Fruit fly (Drosophila melanogaster): Measurements from ENCODE around the gene CG14631.

CG14631 gene

DNA sequence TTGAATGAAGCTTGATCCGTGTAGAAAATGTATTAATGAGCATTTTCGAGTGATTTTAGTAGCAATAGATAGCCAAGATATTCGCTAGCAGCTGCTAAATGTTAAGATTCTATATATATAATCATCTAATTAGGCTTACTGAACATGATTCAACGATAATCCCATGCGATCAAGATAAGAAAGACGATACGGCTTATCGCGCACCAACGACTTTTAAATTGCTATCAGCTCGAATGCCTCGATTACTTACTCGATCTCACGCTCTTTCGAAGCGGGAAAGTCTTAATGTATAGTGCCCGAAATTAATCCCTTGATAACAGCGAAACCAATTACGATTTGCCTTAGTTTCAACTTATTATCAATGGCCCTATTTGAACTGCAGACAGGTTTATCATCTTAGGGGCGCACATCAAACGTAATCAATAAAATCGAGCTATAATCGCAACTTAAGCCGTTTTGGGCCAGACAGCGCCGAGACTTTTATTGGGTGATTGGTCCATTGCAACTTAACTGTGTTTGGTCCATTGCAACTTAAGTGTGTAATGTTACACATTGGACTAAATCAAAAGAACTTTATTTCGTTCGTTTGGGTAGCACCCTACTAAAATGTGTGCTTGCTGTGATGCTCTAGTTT, 38.9 kb downstream of the CG14631 start:
- no peak for TF ChIP-seq CG17801 (GFP tag; optimal IDR thresholded peaks at IDR 0.05; ENCODE audit: partially characterized antibody)

DNA sequence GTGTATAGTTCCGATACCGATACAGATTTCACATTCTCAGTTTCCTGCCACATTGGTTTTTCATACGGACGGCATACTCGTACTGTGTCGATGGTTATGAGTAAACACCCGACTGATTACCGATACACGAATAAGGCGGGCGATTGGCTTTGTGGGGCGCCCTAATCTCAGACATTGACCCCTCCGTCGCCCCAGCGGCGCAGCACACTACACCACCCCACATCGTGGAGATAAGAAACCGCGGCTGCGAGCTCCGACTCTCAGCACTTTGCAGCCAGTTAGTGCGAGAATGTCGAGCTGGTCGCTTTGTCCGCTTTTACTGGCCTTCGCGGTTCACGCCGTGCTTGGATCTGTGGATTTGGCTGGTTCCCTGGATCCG, 39.4 kb downstream of the CG14631 start, which contains the start of gene CG14629:
Gene CG14629, plus strand, starts transcription at position 275 of the 379 bp plus-strand sequence.
- no peak for TF ChIP-seq CG17801 (GFP tag; optimal IDR thresholded peaks at IDR 0.05; ENCODE audit: partially characterized antibody)

DNA sequence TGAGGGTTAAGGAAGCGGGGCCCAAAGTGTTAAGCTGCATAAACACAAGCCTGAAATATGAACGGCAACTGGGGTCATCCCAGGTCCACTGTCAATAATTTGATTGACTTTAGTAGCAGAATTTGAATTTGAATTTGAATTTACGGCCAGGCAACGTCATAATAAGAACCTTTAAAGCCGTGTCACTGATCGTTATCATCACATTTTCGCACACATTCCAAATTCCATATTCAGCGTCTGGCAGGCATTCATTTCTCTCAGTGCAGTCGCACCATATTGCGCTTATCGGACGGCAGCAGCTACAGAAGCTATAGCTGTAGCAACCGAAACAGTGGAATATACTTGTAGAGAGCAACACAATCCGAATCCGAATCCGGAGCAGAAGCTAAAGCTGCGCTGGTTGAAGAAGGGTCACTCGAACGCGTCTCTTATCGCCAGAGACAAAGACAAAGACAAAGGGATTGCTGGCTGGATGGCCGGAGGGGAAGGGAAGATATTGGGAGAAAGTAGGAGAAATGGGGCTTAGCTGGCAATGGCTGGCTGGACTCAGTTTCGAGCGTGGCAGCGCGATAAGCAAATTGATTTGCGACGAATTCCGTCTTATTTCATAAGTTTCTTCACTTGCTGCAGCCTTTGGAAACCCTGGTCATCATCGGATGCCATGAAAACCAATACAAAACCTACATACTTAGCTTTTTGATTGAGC, 41.0 kb downstream of the CG14631 start:
- no peak for TF ChIP-seq CG17801 (GFP tag; optimal IDR thresholded peaks at IDR 0.05; ENCODE audit: partially characterized antibody)

DNA sequence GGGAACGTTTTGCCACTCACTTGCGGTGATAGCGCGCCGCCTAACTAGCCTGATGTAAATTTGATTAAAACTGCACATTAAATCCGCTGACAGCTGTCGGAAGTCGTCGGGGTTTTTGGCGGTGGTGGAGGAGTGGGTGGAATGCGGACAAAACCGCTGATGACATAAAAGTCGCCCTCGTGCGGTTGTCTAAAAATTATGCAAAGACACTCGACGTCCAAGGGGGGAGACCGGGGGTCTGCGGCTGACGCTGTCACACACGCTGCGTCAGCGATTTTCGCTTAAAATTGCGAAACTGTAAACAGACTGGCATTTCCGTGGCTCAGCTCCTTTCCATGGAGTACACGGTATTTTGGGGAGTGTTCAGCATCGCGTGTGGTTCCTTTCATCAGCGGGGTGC, 44.5 kb downstream of the CG14631 start:
- TF ChIP-seq CG17801 (GFP tag; optimal IDR thresholded peaks at IDR 0.05; ENCODE audit: partially characterized antibody) = no peak

All from ovary, adult (tissue).